Worm (Caenorhabditis elegans) whole organism, L2 larva: ENCODE measurements around the gene lec-5.

Source experiments
- ZK546.5 ChIP-seq: sonication (generic microtip); optimal IDR thresholded peaks from 2 replicates; lab custom pipeline; 2017; ENCODE audit warnings: missing biosample characterization, missing genetic modification characterization
- alr-1 ChIP-seq: fragments of 150-350 bp; optimal IDR thresholded peaks from 2 replicates; lab custom pipeline; 2014; ENCODE audit warnings: missing biosample characterization, missing genetic modification characterization
- blmp-1 ChIP-seq: sonication (generic microtip); optimal IDR thresholded peaks from 2 replicates; lab custom pipeline; 2017; ENCODE audit warnings: missing genetic modification characterization, mild to moderate bottlenecking, missing compliant biosample characterization, antibody characterized with exemption, moderate library complexity; ENCODE audit not compliant: insufficient read depth
- ceh-82 ChIP-seq: fragments of 150-350 bp; optimal IDR thresholded peaks from 2 replicates; lab custom pipeline; 2014; ENCODE audit warnings: missing biosample characterization, missing genetic modification characterization
- dmd-4 ChIP-seq: sonication (generic microtip); optimal IDR thresholded peaks from 2 replicates; lab custom pipeline; 2017; ENCODE audit warnings: missing biosample characterization, missing genetic modification characterization
- lin-13 ChIP-seq: fragments of 150-350 bp; optimal IDR thresholded peaks from 2 replicates; lab custom pipeline; 2014; ENCODE audit warnings: missing biosample characterization, missing genetic modification reagents, missing genetic modification characterization
- nhr-12 ChIP-seq: fragments of 150-350 bp; optimal IDR thresholded peaks from 2 replicates; lab custom pipeline; 2014; ENCODE audit warnings: missing biosample characterization, missing genetic modification characterization
- snpc-4 ChIP-seq: fragments of 150-350 bp; optimal IDR thresholded peaks from 2 replicates; lab custom pipeline; 2014; ENCODE audit warnings: missing biosample characterization, missing genetic modification characterization
- unc-62 ChIP-seq: fragments of 150-350 bp; optimal IDR thresholded peaks from 2 replicates; lab custom pipeline; 2014; ENCODE audit warnings: missing biosample characterization, missing genetic modification reagents, missing genetic modification characterization

DNA sequence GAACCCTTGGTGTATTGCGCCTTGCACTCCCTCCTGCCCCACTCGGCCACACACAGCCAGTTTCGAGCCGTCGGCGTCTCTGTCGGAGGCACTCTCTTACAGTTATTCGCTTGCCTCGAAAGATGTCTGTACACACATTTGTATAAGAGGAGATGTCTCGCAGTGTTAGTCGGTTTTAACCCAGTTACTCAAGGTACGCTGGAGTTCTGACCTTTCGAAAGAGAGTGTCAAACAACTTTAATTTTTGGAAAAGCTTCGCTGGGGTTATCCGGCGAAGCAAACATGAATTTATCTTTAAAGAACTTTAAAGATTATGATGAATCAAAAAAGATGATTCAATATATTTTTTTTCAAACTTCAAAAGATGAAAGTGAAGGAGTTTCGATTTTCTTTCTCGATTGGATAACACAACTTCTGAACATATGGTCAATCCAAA is 3.8 kb upstream of the lec-5 start:
- TF ChIP-seq ceh-82 (tag; lab: Kevin White, UChicago) (peak; percentile 90), dmd-4 (tag; lab: Kevin White, UChicago) (peak; percentile 79), nhr-12 (tag; lab: Kevin White, UChicago) (peak; percentile 59), lin-13 (GFP tag; lab: Kevin White, UChicago) (peak; percentile 98), ZK546.5 (peak; percentile 85), snpc-4 (peak; percentile 100), blmp-1 (tag; lab: Kevin White, UChicago) (peak; percentile 82), alr-1 (no peak), unc-62 (GFP tag; lab: Kevin White, UChicago) (peak; percentile 83)
